Worm (Caenorhabditis elegans): Measurements from ENCODE around the gene col-183.

ce11 chrX:13444267-13444666 is 23.3 kb downstream of the col-183 start:
- TF ChIP-seq sox-4 (tag; optimal IDR thresholded peaks at IDR 0.05) (no peak), ces-1 (GFP tag; optimal IDR thresholded peaks at IDR 0.05) (no peak), lin-13 (GFP tag; optimal IDR thresholded peaks at IDR 0.05) (no peak), nhr-11 (tag; optimal IDR thresholded peaks at IDR 0.05) (no peak), pqm-1 (tag; optimal IDR thresholded peaks at IDR 0.05) (no peak), zag-1 (tag; optimal IDR thresholded peaks at IDR 0.05) (no peak), blmp-1 (tag; optimal IDR thresholded peaks at IDR 0.05) (no peak), ceh-82 (tag; optimal IDR thresholded peaks at IDR 0.05) (no peak), alr-1 (tag; optimal IDR thresholded peaks at IDR 0.05; ENCODE audit: borderline replicate concordance) (no peak), lir-3 (tag; optimal IDR thresholded peaks at IDR 0.05; ENCODE audit: poor library complexity) (no peak), swsn-7 (tag; optimal IDR thresholded peaks at IDR 0.05) (no peak), nhr-76 (tag; optimal IDR thresholded peaks at IDR 0.05) (no peak), lsy-2 (tag; optimal IDR thresholded peaks at IDR 0.05) (no peak), ama-1 (optimal IDR thresholded peaks at IDR 0.05) (no peak)

All from whole organism, L1 larva.